Worm (Caenorhabditis elegans) whole organism, L1 larva: ENCODE measurements around the gene nep-2.

Source experiments
- C04F5.9 ChIP-seq: sonication (generic microtip); optimal IDR thresholded peaks from 2 replicates; lab custom pipeline; 2016; ENCODE audit warnings: missing genetic modification characterization, missing compliant biosample characterization
- C34B4.2 ChIP-seq: sonication (generic microtip); optimal IDR thresholded peaks from 2 replicates; lab custom pipeline; 2017; ENCODE audit warnings: mild to moderate bottlenecking, missing genetic modification characterization, missing compliant biosample characterization
- Y116A8C.19 ChIP-seq: sonication (generic microtip); optimal IDR thresholded peaks from 2 replicates; lab custom pipeline; 2016; ENCODE audit warnings: missing compliant biosample characterization, missing genetic modification characterization, borderline replicate concordance
- alr-1 ChIP-seq: fragments of 200-800 bp; sonication (Bioruptor generic); optimal IDR thresholded peaks from 2 replicates; lab custom pipeline; 2018; ENCODE audit warnings: borderline replicate concordance, mild to moderate bottlenecking, missing genetic modification characterization, missing compliant biosample characterization
- blmp-1 ChIP-seq: fragments of 150-350 bp; optimal IDR thresholded peaks from 2 replicates; lab custom pipeline; 2014; ENCODE audit warnings: missing biosample characterization, missing genetic modification characterization
- ceh-90 ChIP-seq: sonication (generic microtip); optimal IDR thresholded peaks from 2 replicates; lab custom pipeline; 2016; ENCODE audit warnings: missing genetic modification characterization, missing compliant biosample characterization
- ces-1 ChIP-seq: fragments of 150-350 bp; optimal IDR thresholded peaks from 2 replicates; lab custom pipeline; 2014; ENCODE audit warnings: missing biosample characterization, missing genetic modification reagents, missing genetic modification characterization
- dpl-1 ChIP-seq, 3 experiments: fragments of 150-350 bp in 2 of 3; sonication (generic microtip) in 1 of 3; optimal IDR thresholded peaks; 2 replicates each; lab custom pipeline; 2014 to 2017; ENCODE audit warnings: missing biosample characterization in 3 of 3, missing genetic modification characterization in 3 of 3, missing genetic modification reagents in 3 of 3
- efl-1 ChIP-seq, 4 experiments: fragments of 150-350 bp; optimal IDR thresholded peaks in 3 of 4; peaks in 1 of 4; 1 replicate in 1 of 4; 2 replicates in 3 of 4; lab custom pipeline; 2014; ENCODE audit warnings: missing biosample characterization in 2 of 4, missing genetic modification characterization in 2 of 4, missing genetic modification reagents in 2 of 4
- egl-27 ChIP-seq, 2 experiments: fragments of 150-350 bp in 1 of 2; sonication (generic microtip); optimal IDR thresholded peaks; 3 replicates each; lab custom pipeline; 2017 to 2018; ENCODE audit warnings: missing biosample characterization in 2 of 2, missing genetic modification characterization in 2 of 2, missing genetic modification reagents in 2 of 2
- fkh-10 ChIP-seq: sonication (generic microtip); optimal IDR thresholded peaks from 2 replicates; lab custom pipeline; 2017; ENCODE audit warnings: missing biosample characterization, missing genetic modification reagents, missing genetic modification characterization
- fkh-8 ChIP-seq: sonication (generic microtip); optimal IDR thresholded peaks from 2 replicates; lab custom pipeline; 2016; ENCODE audit warnings: mild to moderate bottlenecking, missing genetic modification characterization, missing compliant biosample characterization
- fos-1 ChIP-seq: fragments of 150-350 bp; optimal IDR thresholded peaks from 2 replicates; lab custom pipeline; 2014; ENCODE audit warnings: missing biosample characterization, missing genetic modification characterization
- hlh-17 ChIP-seq: fragments of 200-800 bp; sonication (Bioruptor generic); optimal IDR thresholded peaks from 2 replicates; lab custom pipeline; 2018; ENCODE audit warnings: missing genetic modification characterization, mild to moderate bottlenecking, missing compliant biosample characterization, moderate library complexity, borderline replicate concordance
- hpl-2 ChIP-seq: fragments of 150-350 bp; optimal IDR thresholded peaks from 2 replicates; lab custom pipeline; 2014; ENCODE audit warnings: missing biosample characterization, missing genetic modification reagents, missing genetic modification characterization
- isw-1 ChIP-seq: fragments of 200-800 bp; sonication (Bioruptor generic); IDR thresholded peaks from 2 replicates; pipeline ENCODE4 v1.3.6; 2022; ENCODE audit warnings: missing genetic modification characterization, missing compliant biosample characterization
- lin-13 ChIP-seq: fragments of 150-350 bp; optimal IDR thresholded peaks from 2 replicates; lab custom pipeline; 2014; ENCODE audit warnings: missing biosample characterization, missing genetic modification reagents, missing genetic modification characterization
- lir-3 ChIP-seq: sonication (generic microtip); optimal IDR thresholded peaks from 2 replicates; lab custom pipeline; 2016; ENCODE audit warnings: mild to moderate bottlenecking, missing genetic modification characterization, moderate library complexity, missing compliant biosample characterization; ENCODE audit not compliant: poor library complexity
- mab-9 ChIP-seq: fragments of 200-800 bp; sonication (Bioruptor generic); IDR thresholded peaks from 2 replicates; pipeline ENCODE4 v1.3.6; 2022; ENCODE audit warnings: missing genetic modification reagents, missing genetic modification characterization, missing compliant biosample characterization
- mef-2 ChIP-seq: fragments of 150-350 bp; optimal IDR thresholded peaks from 2 replicates; lab custom pipeline; 2014; ENCODE audit warnings: missing biosample characterization, missing genetic modification characterization
- mep-1 ChIP-seq: fragments of 150-350 bp; optimal IDR thresholded peaks from 2 replicates; lab custom pipeline; 2014; ENCODE audit warnings: missing biosample characterization, missing genetic modification characterization
- nhr-11 ChIP-seq: fragments of 150-350 bp; optimal IDR thresholded peaks from 2 replicates; lab custom pipeline; 2014; ENCODE audit warnings: missing biosample characterization, missing genetic modification characterization
- nhr-12 ChIP-seq: sonication (generic microtip); optimal IDR thresholded peaks from 2 replicates; lab custom pipeline; 2017; ENCODE audit warnings: missing biosample characterization, missing genetic modification characterization
- nhr-19 ChIP-seq: fragments of 200-800 bp; sonication (Bioruptor generic); conservative IDR thresholded peaks from 2 replicates; pipeline ENCODE4 v1.3.6; 2022; ENCODE audit warnings: missing genetic modification characterization, missing compliant biosample characterization
- nhr-20 ChIP-seq: sonication (generic microtip); optimal IDR thresholded peaks from 2 replicates; lab custom pipeline; 2016; ENCODE audit warnings: mild to moderate bottlenecking, missing genetic modification characterization, missing compliant biosample characterization
- nhr-28 ChIP-seq: fragments of 150-350 bp; optimal IDR thresholded peaks from 2 replicates; lab custom pipeline; 2014; ENCODE audit warnings: missing biosample characterization, missing genetic modification characterization
- nhr-47 ChIP-seq: sonication (generic microtip); optimal IDR thresholded peaks from 2 replicates; lab custom pipeline; 2016; ENCODE audit warnings: mild to moderate bottlenecking, missing genetic modification characterization, moderate library complexity, missing compliant biosample characterization
- nhr-77 ChIP-seq: fragments of 150-350 bp; optimal IDR thresholded peaks from 2 replicates; lab custom pipeline; 2014; ENCODE audit warnings: missing biosample characterization, missing genetic modification characterization
- nhr-85 ChIP-seq: sonication (generic microtip); peaks from one replicate; lab custom pipeline; 2016; ENCODE audit warnings: missing genetic modification characterization, inconsistent platforms, missing compliant biosample characterization
- nhr-90 ChIP-seq: sonication (generic microtip); optimal IDR thresholded peaks from 2 replicates; lab custom pipeline; 2016; ENCODE audit warnings: mild to moderate bottlenecking, missing genetic modification characterization, missing compliant biosample characterization; ENCODE audit not compliant: poor library complexity
- pqm-1 ChIP-seq: sonication (generic microtip); optimal IDR thresholded peaks from 3 replicates; lab custom pipeline; 2017; ENCODE audit warnings: missing biosample characterization, missing genetic modification characterization
- rnt-1 ChIP-seq: sonication (generic microtip); optimal IDR thresholded peaks from 2 replicates; lab custom pipeline; 2016; ENCODE audit warnings: mild to moderate bottlenecking, missing genetic modification characterization, moderate library complexity, missing compliant biosample characterization
- sup-37 ChIP-seq: fragments of 200-800 bp; sonication (Bioruptor generic); optimal IDR thresholded peaks from 2 replicates; lab custom pipeline; 2018; ENCODE audit warnings: mild to moderate bottlenecking, missing genetic modification characterization, missing compliant biosample characterization
- tbx-2 ChIP-seq: sonication (generic microtip); optimal IDR thresholded peaks from 2 replicates; lab custom pipeline; 2016; ENCODE audit warnings: missing genetic modification characterization, missing compliant biosample characterization
- unc-130 ChIP-seq: fragments of 150-350 bp; optimal IDR thresholded peaks from 2 replicates; lab custom pipeline; 2017; ENCODE audit warnings: missing biosample characterization, missing genetic modification characterization, inconsistent platforms
- unc-30 ChIP-seq: sonication (generic microtip); optimal IDR thresholded peaks from 2 replicates; lab custom pipeline; 2017; ENCODE audit warnings: missing biosample characterization, missing genetic modification characterization
- vab-15 ChIP-seq: sonication (generic microtip); optimal IDR thresholded peaks from 2 replicates; lab custom pipeline; 2017; ENCODE audit warnings: missing genotype, mild to moderate bottlenecking, missing genetic modification characterization, missing compliant biosample characterization
- zag-1 ChIP-seq: fragments of 150-350 bp; optimal IDR thresholded peaks from 2 replicates; lab custom pipeline; 2014; ENCODE audit warnings: missing biosample characterization, missing genetic modification characterization

nep-2 gene

ce11 chrII:2725561-2725960 is at the start of gene nep-2, which contains the start of gene T05A8.11:
TSS of gene nep-2 (minus strand) at chrII:2725752.
TSS of gene T05A8.11 (minus strand) at chrII:2725661.
- TF ChIP-seq egl-27 (tag; optimal IDR thresholded peaks at IDR 0.05; lab: Kevin White, UChicago) (no peak), nhr-20 (tag; lab: Kevin White, UChicago) (no peak), vab-15 (tag; lab: Kevin White, UChicago) (no peak), unc-30 (no peak), zag-1 (tag; lab: Kevin White, UChicago) (no peak)

ce11 chrII:2774904-2775303 is 49.4 kb upstream of the nep-2 start, which contains the start of gene fbxb-111:
TSS of gene fbxb-111 (minus strand) at chrII:2775004.
- no peak for TF ChIP-seq pqm-1 (tag; lab: Kevin White, UChicago)
- no peak for TF ChIP-seq nhr-85 (tag; lab: Kevin White, UChicago)
- TF ChIP-seq fkh-8: no peak
- no peak for TF ChIP-seq lin-13 (GFP tag; lab: Kevin White, UChicago)
- TF ChIP-seq C34B4.2 (tag; lab: Kevin White, UChicago): no peak
- no peak for TF ChIP-seq hlh-17 (GFP tag; lab: Kevin White, UChicago)
- no peak for TF ChIP-seq C04F5.9 (tag; lab: Kevin White, UChicago)

- no peak for TF ChIP-seq lir-3 (tag; lab: Kevin White, UChicago)
- no peak for TF ChIP-seq hlh-17 (GFP tag; lab: Kevin White, UChicago)
- no peak for TF ChIP-seq pqm-1 (tag; lab: Kevin White, UChicago)
- no peak for TF ChIP-seq fkh-8
- no peak for TF ChIP-seq nhr-20 (tag; lab: Kevin White, UChicago)
- TF ChIP-seq nhr-28 (tag; lab: Kevin White, UChicago): no peak
- TF ChIP-seq isw-1 (GFP tag; lab: Robert Waterston, UW): no peak
- TF ChIP-seq mef-2 (tag; lab: Kevin White, UChicago): no peak
- no peak for TF ChIP-seq nhr-90 (tag; lab: Kevin White, UChicago)
- TF ChIP-seq ceh-90: no peak
- no peak for TF ChIP-seq mep-1 (tag; lab: Kevin White, UChicago)
- TF ChIP-seq nhr-77 (tag; lab: Kevin White, UChicago): no peak
Measured at ce11 chrII:2773534-2773933, 48.0 kb upstream of the nep-2 start, which contains the start of gene sdz-9. TSS of gene sdz-9 (minus strand) at chrII:2773634.

ce11 chrII:2772166-2772565 is 46.6 kb upstream of the nep-2 start, which contains the start of gene sdz-10:
TSS of gene sdz-10 (minus strand) at chrII:2772266.
- TF ChIP-seq nhr-11 (no peak), fos-1 (no peak)

ce11 chrII:2770788-2771187 is 45.2 kb upstream of the nep-2 start, which contains the start of gene fbxb-105:
TSS of gene fbxb-105 (minus strand) at chrII:2770888.
- TF ChIP-seq nhr-20 (tag; lab: Kevin White, UChicago) (no peak), hpl-2 (no peak), nhr-12 (tag; lab: Kevin White, UChicago) (no peak), nhr-47 (no peak), sup-37 (GFP tag; lab: Kevin White, UChicago) (no peak), mab-9 (GFP tag; lab: Robert Waterston, UW) (no peak), alr-1 (no peak), tbx-2 (tag; lab: Kevin White, UChicago) (no peak), nhr-19 (GFP tag; lab: Robert Waterston, UW) (no peak), Y116A8C.19 (no peak), C34B4.2 (tag; lab: Kevin White, UChicago) (no peak), ces-1 (no peak), blmp-1 (tag; lab: Kevin White, UChicago) (no peak)

- TF ChIP-seq fkh-10 (GFP tag; lab: Kevin White, UChicago): no peak
- TF ChIP-seq unc-130 (tag; lab: Kevin White, UChicago): no peak
- TF ChIP-seq rnt-1 (tag; lab: Kevin White, UChicago): peak; percentile 8
- TF ChIP-seq mep-1 (tag; lab: Kevin White, UChicago): no peak
- no peak for TF ChIP-seq efl-1 (optimal IDR thresholded peaks at IDR 0.05; lab: Kevin White, UChicago)
- no peak for TF ChIP-seq efl-1 (GFP tag; optimal IDR thresholded peaks at IDR 0.05 in 1 of 2; lab: Kevin White, UChicago)
- TF ChIP-seq mef-2 (tag; lab: Kevin White, UChicago): no peak
- TF ChIP-seq dpl-1 (GFP tag; optimal IDR thresholded peaks at IDR 0.05; lab: Kevin White, UChicago): no peak
Measured at ce11 chrII:2769021-2769420, 43.5 kb upstream of the nep-2 start, which contains the start of gene F08D12.7. TSS of gene F08D12.7 (minus strand) at chrII:2769121.
